Fruit fly (Drosophila melanogaster): Measurements from ENCODE around the gene InR.

DNA sequence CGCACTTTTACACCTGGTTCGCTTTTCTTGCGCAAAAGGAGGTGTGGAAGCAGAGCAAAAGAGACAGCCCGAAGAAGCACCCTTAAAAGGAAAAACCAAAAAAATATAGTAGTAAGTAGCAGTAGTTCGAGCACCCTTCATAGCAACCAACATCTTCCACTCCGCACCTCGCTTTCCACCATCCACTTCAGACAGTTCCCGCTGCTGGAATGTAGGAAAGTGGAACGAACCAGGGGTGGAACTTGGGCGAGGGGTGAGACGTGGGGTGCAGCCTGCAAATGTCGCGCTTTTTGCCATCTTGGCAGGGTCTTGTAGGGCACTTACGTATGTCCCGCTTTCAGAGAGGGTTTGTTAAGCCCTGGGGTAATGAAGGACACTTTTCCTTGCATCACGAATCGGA, 23.2 kb upstream of the InR start:
- TF ChIP-seq pan (optimal IDR thresholded peaks at IDR 0.05) (no peak), CG8478 (optimal IDR thresholded peaks at IDR 0.05) (no peak), EcR (GFP tag; optimal IDR thresholded peaks at IDR 0.05) (no peak), Dll (optimal IDR thresholded peaks at IDR 0.05) (no peak), psq (optimal IDR thresholded peaks at IDR 0.05) (no peak), usp (GFP tag; optimal IDR thresholded peaks at IDR 0.05) (no peak)

All from whole organism.